Worm (Caenorhabditis elegans) whole organism, L4/young adult: ENCODE data around the gene T28F3.5.

Source experiments
- W03F9.2 ChIP-seq: fragments of 150-350 bp; optimal IDR thresholded peaks from 2 replicates; lab custom pipeline; 2014; ENCODE audit warnings: missing biosample characterization, missing genetic modification characterization
- dao-5 ChIP-seq: sonication (generic microtip); optimal IDR thresholded peaks from 2 replicates; lab custom pipeline; 2016; ENCODE audit warnings: missing genotype, missing genetic modification characterization, moderate library complexity, missing compliant biosample characterization
- him-1 ChIP-seq: sonication (generic microtip); optimal IDR thresholded peaks from 2 replicates; lab custom pipeline; 2016; ENCODE audit warnings: missing genotype, missing genetic modification reagents, missing genetic modification characterization, missing compliant biosample characterization

- TF ChIP-seq W03F9.2 (tag; lab: Kevin White, UChicago) (no peak), dao-5 (tag; lab: Kevin White, UChicago) (no peak), him-1 (tag; lab: Kevin White, UChicago) (no peak)
Observed at ce11 chrIV:17284099-17284498, 10.5 kb upstream of the T28F3.5 start, which contains the start of gene nra-1.
